Worm (Caenorhabditis elegans) whole organism, L4 larva: Measurements from ENCODE around the gene ser-7.
A peak's percentile ranks its signal among the peaks of the same experiment; 100 is the strongest.

Source experiments
- Y75B8A.6 ChIP-seq: fragments of 200-800 bp; sonication (Bioruptor generic); IDR thresholded peaks from 2 replicates; pipeline ENCODE4 v1.3.6; 2022; ENCODE audit warnings: missing genetic modification reagents, missing genetic modification characterization, missing compliant biosample characterization
- aly-2 ChIP-seq: sonication (generic microtip); optimal IDR thresholded peaks from 2 replicates; lab custom pipeline; 2018; ENCODE audit warnings: missing biosample characterization, missing genetic modification characterization
- ceh-20 ChIP-seq: fragments of 200-800 bp; sonication (Bioruptor generic); IDR thresholded peaks from 2 replicates; pipeline ENCODE4 v1.3.6; 2022; ENCODE audit warnings: missing genetic modification reagents, missing genetic modification characterization, missing compliant biosample characterization
- ces-1 ChIP-seq: fragments of 150-350 bp; sonication (generic microtip); optimal IDR thresholded peaks from 4 replicates; lab custom pipeline; 2014; ENCODE audit warnings: missing biosample characterization, missing genetic modification reagents, missing genetic modification characterization
- daf-16 ChIP-seq, 3 experiments: sonication (generic microtip); optimal IDR thresholded peaks; 2 replicates each; lab custom pipeline; 2016 to 2017; ENCODE audit warnings: missing genetic modification characterization in 3 of 3, missing genetic modification reagents in 3 of 3, mild to moderate bottlenecking in 2 of 3, missing compliant biosample characterization in 2 of 3, missing biosample characterization in 1 of 3, moderate library complexity in 1 of 3
- daf-19 ChIP-seq: fragments of 200-800 bp; sonication (Bioruptor generic); conservative IDR thresholded peaks from 2 replicates; pipeline ENCODE4 v1.3.6; 2022; ENCODE audit warnings: missing genetic modification characterization, missing compliant biosample characterization
- daf-8 ChIP-seq: fragments of 200-800 bp; sonication (Bioruptor generic); IDR thresholded peaks from 2 replicates; pipeline ENCODE4 v1.3.6; 2022; ENCODE audit warnings: missing genetic modification characterization, missing compliant biosample characterization
- dmd-9 ChIP-seq: fragments of 200-800 bp; sonication (Bioruptor generic); IDR thresholded peaks from 2 replicates; pipeline ENCODE4 v1.3.6; 2022; ENCODE audit warnings: missing genetic modification reagents, missing genetic modification characterization, missing compliant biosample characterization
- dpl-1 ChIP-seq: fragments of 150-350 bp; optimal IDR thresholded peaks from 2 replicates; lab custom pipeline; 2014; ENCODE audit warnings: missing biosample characterization, missing genetic modification reagents, missing genetic modification characterization
- fos-1 ChIP-seq: fragments of 150-350 bp; optimal IDR thresholded peaks from 2 replicates; lab custom pipeline; 2014; ENCODE audit warnings: missing biosample characterization, missing genetic modification characterization
- hmg-1.1 ChIP-seq: fragments of 200-800 bp; sonication (Bioruptor generic); IDR thresholded peaks from 2 replicates; pipeline ENCODE4 v1.3.6; 2022; ENCODE audit warnings: missing genetic modification reagents, missing genetic modification characterization, missing compliant biosample characterization
- lin-39 ChIP-seq: fragments of 150-350 bp; optimal IDR thresholded peaks from 2 replicates; lab custom pipeline; 2014; ENCODE audit warnings: missing biosample characterization, missing genetic modification reagents, missing genetic modification characterization
- lir-3 ChIP-seq: sonication (generic microtip); optimal IDR thresholded peaks from 2 replicates; lab custom pipeline; 2016; ENCODE audit warnings: mild to moderate bottlenecking, missing genetic modification characterization, missing compliant biosample characterization
- lsy-2 ChIP-seq, 2 experiments: fragments of 150-350 bp in 1 of 2; sonication (generic microtip) in 1 of 2; optimal IDR thresholded peaks; 2 replicates each; lab custom pipeline; 2014 to 2017; ENCODE audit warnings: missing biosample characterization in 2 of 2, missing genetic modification characterization in 2 of 2
- madf-9 ChIP-seq: fragments of 200-800 bp; sonication (Bioruptor generic); conservative IDR thresholded peaks from 2 replicates; pipeline ENCODE4 v1.3.6; 2022; ENCODE audit warnings: missing genetic modification reagents, missing genetic modification characterization, missing compliant biosample characterization
- nhr-41 ChIP-seq: fragments of 200-800 bp; sonication (Bioruptor generic); IDR thresholded peaks from 2 replicates; pipeline ENCODE4 v1.3.6; 2022; ENCODE audit warnings: missing genetic modification reagents, missing genetic modification characterization, missing compliant biosample characterization
- nhr-77 ChIP-seq: fragments of 150-350 bp; optimal IDR thresholded peaks from 2 replicates; lab custom pipeline; 2014; ENCODE audit warnings: missing biosample characterization, missing genetic modification characterization
- saeg-2 ChIP-seq: fragments of 200-800 bp; sonication (Bioruptor generic); IDR thresholded peaks from 2 replicates; pipeline ENCODE4 v1.3.6; 2022; ENCODE audit warnings: missing genetic modification reagents, missing genetic modification characterization, missing compliant biosample characterization
- set-16 ChIP-seq: fragments of 200-800 bp; sonication (Bioruptor generic); IDR thresholded peaks from 2 replicates; pipeline ENCODE4 v1.3.6; 2022; ENCODE audit warnings: missing genetic modification reagents, missing genetic modification characterization, missing compliant biosample characterization
- spr-1 ChIP-seq: sonication (generic microtip); optimal IDR thresholded peaks from 2 replicates; lab custom pipeline; 2016; ENCODE audit warnings: mild to moderate bottlenecking, missing genetic modification characterization, missing compliant biosample characterization
- zfp-2 ChIP-seq: sonication (generic microtip); optimal IDR thresholded peaks from 2 replicates; lab custom pipeline; 2016; ENCODE audit warnings: mild to moderate bottlenecking, missing genetic modification characterization, missing compliant biosample characterization

The ser-7 gene

DNA sequence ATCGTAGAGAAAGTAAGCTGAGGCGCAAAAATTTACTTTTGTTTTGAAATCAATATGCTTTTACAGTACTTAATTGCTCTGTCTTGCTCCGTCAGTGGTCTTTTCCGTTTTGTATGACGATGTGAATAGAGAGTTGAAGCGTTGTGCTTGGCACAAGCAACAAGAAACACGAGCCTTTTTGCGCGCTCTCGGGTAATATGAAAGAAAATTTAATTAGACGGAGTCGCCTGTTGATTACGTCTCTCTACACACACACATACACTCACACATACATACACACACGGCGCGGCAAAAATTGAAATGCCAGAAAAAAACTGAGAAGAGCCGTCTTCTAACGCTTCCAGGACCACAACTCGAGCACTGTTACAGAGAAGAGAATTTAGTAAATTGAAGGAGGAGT lies 56.5 kb downstream of the ser-7 start:
- no peak for TF ChIP-seq nhr-41 (GFP tag; lab: Robert Waterston, UW)
- TF ChIP-seq daf-8 (GFP tag; lab: Robert Waterston, UW): no peak
- no peak for TF ChIP-seq lin-39
- no peak for TF ChIP-seq madf-9 (GFP tag; lab: Robert Waterston, UW)
- peak; percentile 43 for TF ChIP-seq ces-1 (GFP tag; lab: Kevin White, UChicago)
- TF ChIP-seq spr-1 (tag; lab: Kevin White, UChicago): no peak
- TF ChIP-seq, all 104 proteins: peak for 1

DNA sequence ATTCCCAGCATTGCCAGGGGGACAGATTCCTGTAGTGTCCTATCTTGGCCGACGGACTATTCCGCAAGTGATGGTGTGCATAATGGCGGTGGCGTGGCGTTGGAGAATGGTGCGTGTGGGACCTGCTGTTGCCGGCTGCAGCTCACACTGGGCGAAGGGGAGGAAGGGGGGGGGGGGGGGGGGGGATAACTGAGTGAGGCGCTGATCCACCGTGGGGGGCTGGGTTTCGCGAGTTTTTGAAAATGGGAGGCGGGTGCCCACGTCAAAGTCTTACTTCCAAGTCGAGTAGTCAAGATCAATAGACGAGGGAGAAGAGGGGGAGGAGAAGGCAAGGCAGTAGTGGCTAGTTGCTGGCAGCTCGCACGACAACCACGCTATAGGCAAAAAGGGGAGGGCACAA lies 58.0 kb downstream of the ser-7 start:
- TF ChIP-seq dpl-1 (GFP tag; lab: Kevin White, UChicago): no peak
- no peak for TF ChIP-seq madf-9 (GFP tag; lab: Robert Waterston, UW)
- 0 out of 2 replicates have a peak, but pooled peaks have one; percentile 38 for TF ChIP-seq hmg-1.1 (GFP tag; lab: Robert Waterston, UW)
- no peak for TF ChIP-seq daf-16 (GFP tag; optimal IDR thresholded peaks at IDR 0.05; lab: Kevin White, UChicago)
- no peak for TF ChIP-seq daf-16 (tag; optimal IDR thresholded peaks at IDR 0.05; lab: Kevin White, UChicago)
- no peak for TF ChIP-seq ceh-20 (GFP tag; lab: Robert Waterston, UW)
- TF ChIP-seq nhr-77 (tag; lab: Kevin White, UChicago): no peak
- TF ChIP-seq daf-19 (GFP tag; lab: Robert Waterston, UW): no peak
- TF ChIP-seq dmd-9 (GFP tag; lab: Robert Waterston, UW): no peak
- TF ChIP-seq Y75B8A.6: no peak
- peak; percentile 96 for TF ChIP-seq set-16 (GFP tag; lab: Robert Waterston, UW)
- no peak for TF ChIP-seq lsy-2 (tag; optimal IDR thresholded peaks at IDR 0.05; lab: Kevin White, UChicago)
- no peak for TF ChIP-seq zfp-2 (tag; lab: Kevin White, UChicago)
- no peak for TF ChIP-seq saeg-2 (GFP tag; lab: Robert Waterston, UW)
- no peak for TF ChIP-seq fos-1
- no peak for TF ChIP-seq lir-3 (tag; lab: Kevin White, UChicago)
- TF ChIP-seq aly-2 (tag; lab: Kevin White, UChicago): no peak
- TF ChIP-seq, all 104 proteins: peak for 2
